Worm (Caenorhabditis elegans): ENCODE results near the gene ire-1.

Gene ire-1

ce11 chrII:8106921-8107695 is 17.6 kb downstream of the ire-1 start, which contains the start of the genes chst-1 and C41C4.9 (continued):
- TF ChIP-seq nhr-41 (GFP tag; IDR thresholded peaks at IDR 0.05) (peak; percentile 92), nhr-77 (tag; optimal IDR thresholded peaks at IDR 0.05) (peak; percentile 13), zip-11 (GFP tag; IDR thresholded peaks at IDR 0.05) (peak; percentile 64; the same call in 1 of the 2 replicates), ZK546.5 (tag; optimal IDR thresholded peaks at IDR 0.05) (no peak), Y48G9A.11 (GFP tag; IDR thresholded peaks at IDR 0.05) (peak; percentile 84; the same call in 1 of the 2 replicates), unc-39 (tag; optimal IDR thresholded peaks at IDR 0.05) (no peak), F44E2.7 (GFP tag; IDR thresholded peaks at IDR 0.05) (peak; percentile 93), Y105C5A.15 (GFP tag; IDR thresholded peaks at IDR 0.05) (peak; percentile 95), spr-3 (GFP tag; optimal IDR thresholded peaks at IDR 0.05) (peak; percentile 86), zfp-3 (GFP tag; conservative IDR thresholded peaks at IDR 0.05) (peak; percentile 83), zag-1 (tag; optimal IDR thresholded peaks at IDR 0.05) (no peak), nhr-28 (tag; optimal IDR thresholded peaks at IDR 0.05) (peak; percentile 25), ZK337.2 (GFP tag; IDR thresholded peaks at IDR 0.05) (peak; percentile 66; the same call in 1 of the 2 replicates), daf-16 (GFP tag; optimal IDR thresholded peaks at IDR 0.05) (peak; percentile 77 to 84), daf-16 (tag; optimal IDR thresholded peaks at IDR 0.05) (peak; percentile 69), mxl-3 (GFP tag; optimal IDR thresholded peaks at IDR 0.05) (peak; percentile 82), ceh-32 (tag; optimal IDR thresholded peaks at IDR 0.05; ENCODE audit: poor library complexity) (no peak), unc-62 (GFP tag; optimal IDR thresholded peaks at IDR 0.05 in 1 of 2) (peak in 1 of 2 experiments; percentile 89), unc-62 (tag; optimal IDR thresholded peaks at IDR 0.05) (no peak), mes-2 (tag; optimal IDR thresholded peaks at IDR 0.05; ENCODE audit: poor library complexity, severe bottlenecking) (peak; percentile 91), vab-7 (GFP tag; IDR thresholded peaks at IDR 0.05) (peak; percentile 94), rbr-2 (tag; optimal IDR thresholded peaks at IDR 0.05) (peak; percentile 60), nhr-48 (tag; optimal IDR thresholded peaks at IDR 0.05) (peak; percentile 56), mdl-1 (tag; optimal IDR thresholded peaks at IDR 0.05) (peak in 1 of 2 experiments; percentile 8), T20F7.1 (GFP tag; optimal IDR thresholded peaks at IDR 0.05) (peak; percentile 55), lin-15B (tag; optimal IDR thresholded peaks at IDR 0.05) (no peak), D1046.2 (GFP tag; IDR thresholded peaks at IDR 0.05) (peak; percentile 81; the same call in 1 of the 2 replicates), mxl-2 (GFP tag; conservative IDR thresholded peaks at IDR 0.05) (peak; percentile 71; the same call in 1 of the 2 replicates), jun-1 (tag; optimal IDR thresholded peaks at IDR 0.05) (no peak), daf-12 (tag; optimal IDR thresholded peaks at IDR 0.05) (no peak), dpl-1 (GFP tag; optimal IDR thresholded peaks at IDR 0.05) (peak; percentile 53), nhr-102 (tag; optimal IDR thresholded peaks at IDR 0.05) (peak; percentile 84), pqm-1 (tag; optimal IDR thresholded peaks at IDR 0.05) (peak; percentile 20), aly-2 (tag; optimal IDR thresholded peaks at IDR 0.05) (peak; percentile 79), F26F4.8 (GFP tag; conservative IDR thresholded peaks at IDR 0.05) (peak; percentile 97), lir-3 (tag; optimal IDR thresholded peaks at IDR 0.05) (peak; percentile 82), hlh-11 (tag; optimal IDR thresholded peaks at IDR 0.05) (peak; percentile 74), lin-39 (tag; optimal IDR thresholded peaks at IDR 0.05) (no peak), tag-97 (GFP tag; IDR thresholded peaks at IDR 0.05) (no peak), Y75B8A.6 (GFP tag; IDR thresholded peaks at IDR 0.05) (0 out of 2 replicates have a peak, but pooled peaks have one; percentile 56), mep-1 (tag; optimal IDR thresholded peaks at IDR 0.05) (peak; percentile 78), dmd-8 (GFP tag; IDR thresholded peaks at IDR 0.05) (peak; percentile 99), cey-2 (tag; optimal IDR thresholded peaks at IDR 0.05; ENCODE audit: borderline replicate concordance, insufficient read depth) (no peak), nhr-237 (tag; optimal IDR thresholded peaks at IDR 0.05) (no peak), nhr-76 (tag; optimal IDR thresholded peaks at IDR 0.05) (no peak), dmd-6 (GFP tag; IDR thresholded peaks at IDR 0.05) (peak; percentile 67), snpc-4 (tag; optimal IDR thresholded peaks at IDR 0.05) (peak; percentile 3), nhr-10 (tag; optimal IDR thresholded peaks at IDR 0.05) (no peak), lin-13 (GFP tag; optimal IDR thresholded peaks at IDR 0.05) (peak; percentile 40), madf-9 (GFP tag; conservative IDR thresholded peaks at IDR 0.05) (peak; percentile 90)
